Worm (Caenorhabditis elegans) whole organism, late embryonic: ENCODE data around the gene nhr-183.

Experiments
- F13H6.1 ChIP-seq: sonication (generic microtip); optimal IDR thresholded peaks from 2 replicates; lab custom pipeline; 2016; ENCODE audit warnings: missing genetic modification characterization, missing compliant biosample characterization
- Y22D7AL.16 ChIP-seq: sonication (generic microtip); optimal IDR thresholded peaks from 2 replicates; lab custom pipeline; 2016; ENCODE audit warnings: missing genetic modification characterization, missing compliant biosample characterization
- ahr-1 ChIP-seq: sonication (generic microtip); optimal IDR thresholded peaks from 2 replicates; lab custom pipeline; 2016; ENCODE audit warnings: missing genetic modification characterization, missing compliant biosample characterization
- ceh-19 ChIP-seq: fragments of 200-800 bp; sonication (Bioruptor generic); optimal IDR thresholded peaks from 2 replicates; lab custom pipeline; 2018; ENCODE audit warnings: mild to moderate bottlenecking, missing genetic modification characterization, missing compliant biosample characterization
- ceh-2 ChIP-seq: sonication (generic microtip); optimal IDR thresholded peaks from 2 replicates; lab custom pipeline; 2016; ENCODE audit warnings: missing genotype, missing genetic modification characterization, missing compliant biosample characterization
- ceh-30 ChIP-seq: fragments of 150-350 bp; optimal IDR thresholded peaks from 2 replicates; lab custom pipeline; 2014; ENCODE audit warnings: missing biosample characterization, missing genetic modification characterization
- ceh-31 ChIP-seq: sonication (generic microtip); optimal IDR thresholded peaks from 2 replicates; lab custom pipeline; 2016; ENCODE audit warnings: missing genetic modification characterization, missing compliant biosample characterization
- ceh-34 ChIP-seq: sonication (generic microtip); optimal IDR thresholded peaks from 2 replicates; lab custom pipeline; 2016; ENCODE audit warnings: mild to moderate bottlenecking, missing genetic modification characterization, missing compliant biosample characterization
- ceh-48 ChIP-seq: sonication (generic microtip); optimal IDR thresholded peaks from 2 replicates; lab custom pipeline; 2016; ENCODE audit warnings: missing genetic modification characterization, inconsistent platforms, missing compliant biosample characterization
- ceh-9 ChIP-seq: sonication (generic microtip); optimal IDR thresholded peaks from 2 replicates; lab custom pipeline; 2016; ENCODE audit warnings: mild to moderate bottlenecking, missing genetic modification characterization, inconsistent platforms, missing compliant biosample characterization
- dmd-4 ChIP-seq: sonication (generic microtip); optimal IDR thresholded peaks from 2 replicates; lab custom pipeline; 2016; ENCODE audit warnings: borderline replicate concordance, missing genetic modification characterization, missing compliant biosample characterization
- dve-1 ChIP-seq: sonication (generic microtip); optimal IDR thresholded peaks from 2 replicates; lab custom pipeline; 2017; ENCODE audit warnings: antibody characterized with exemption, mild to moderate bottlenecking, missing genetic modification characterization, missing compliant biosample characterization
- elt-2 ChIP-seq: sonication (generic microtip); optimal IDR thresholded peaks from 2 replicates; lab custom pipeline; 2016; ENCODE audit warnings: missing genetic modification reagents, missing genetic modification characterization, missing compliant biosample characterization
- elt-4 ChIP-seq: sonication (generic microtip); optimal IDR thresholded peaks from 2 replicates; lab custom pipeline; 2016; ENCODE audit warnings: missing genetic modification characterization, missing compliant biosample characterization
- ets-4 ChIP-seq: sonication (generic microtip); optimal IDR thresholded peaks from 2 replicates; lab custom pipeline; 2016; ENCODE audit warnings: missing genetic modification characterization, missing compliant biosample characterization
- fax-1 ChIP-seq: sonication (generic microtip); optimal IDR thresholded peaks from 2 replicates; lab custom pipeline; 2016; ENCODE audit warnings: missing genotype, missing genetic modification characterization, missing compliant biosample characterization
- fkh-10 ChIP-seq: fragments of 150-350 bp; optimal IDR thresholded peaks from 2 replicates; lab custom pipeline; 2014; ENCODE audit warnings: missing biosample characterization, missing genetic modification reagents, missing genetic modification characterization
- fkh-6 ChIP-seq: sonication (generic microtip); optimal IDR thresholded peaks from 2 replicates; lab custom pipeline; 2016; ENCODE audit warnings: missing genetic modification characterization, missing compliant biosample characterization
- hlh-13 ChIP-seq: fragments of 200-800 bp; sonication (Bioruptor generic); optimal IDR thresholded peaks from 2 replicates; lab custom pipeline; 2018; ENCODE audit warnings: mild to moderate bottlenecking, missing genetic modification characterization, missing compliant biosample characterization
- hlh-15 ChIP-seq: sonication (generic microtip); optimal IDR thresholded peaks from 2 replicates; lab custom pipeline; 2016; ENCODE audit warnings: missing genetic modification characterization, missing compliant biosample characterization
- hlh-8 ChIP-seq: sonication (generic microtip); optimal IDR thresholded peaks from 2 replicates; lab custom pipeline; 2016; ENCODE audit warnings: missing genotype, missing genetic modification characterization, missing compliant biosample characterization
- lim-6 ChIP-seq: sonication (generic microtip); optimal IDR thresholded peaks from 2 replicates; lab custom pipeline; 2016; ENCODE audit warnings: missing genetic modification characterization, missing compliant biosample characterization
- madf-2 ChIP-seq: sonication (generic microtip); optimal IDR thresholded peaks from 2 replicates; lab custom pipeline; 2017; ENCODE audit warnings: missing genetic modification characterization, missing compliant biosample characterization
- nhr-11 ChIP-seq: fragments of 150-350 bp; optimal IDR thresholded peaks from 2 replicates; lab custom pipeline; 2014; ENCODE audit warnings: missing biosample characterization, missing genetic modification characterization
- nhr-232 ChIP-seq: sonication (generic microtip); optimal IDR thresholded peaks from 2 replicates; lab custom pipeline; 2016; ENCODE audit warnings: missing genetic modification characterization, missing compliant biosample characterization
- npax-4 ChIP-seq: sonication (generic microtip); optimal IDR thresholded peaks from 2 replicates; lab custom pipeline; 2016; ENCODE audit warnings: missing genetic modification characterization, missing compliant biosample characterization
- pat-9 ChIP-seq: fragments of 200-800 bp; sonication (Bioruptor generic); optimal IDR thresholded peaks from 2 replicates; lab custom pipeline; 2018; ENCODE audit warnings: mild to moderate bottlenecking, missing genetic modification characterization, moderate library complexity, missing compliant biosample characterization
- pha-2 ChIP-seq: sonication (generic microtip); optimal IDR thresholded peaks from 2 replicates; lab custom pipeline; 2017; ENCODE audit warnings: mild to moderate bottlenecking, missing genetic modification characterization, missing compliant biosample characterization
- pha-4 ChIP-seq: fragments of 150-350 bp; optimal IDR thresholded peaks from 2 replicates; lab custom pipeline; 2018; ENCODE audit warnings: missing biosample characterization, missing genetic modification reagents, missing genetic modification characterization
- ref-2 ChIP-seq: sonication (generic microtip); optimal IDR thresholded peaks from 2 replicates; lab custom pipeline; 2016; ENCODE audit warnings: missing genetic modification characterization, missing compliant biosample characterization
- sdc-2 ChIP-seq: sonication (generic microtip); optimal IDR thresholded peaks from 2 replicates; lab custom pipeline; 2016; ENCODE audit warnings: missing genotype, missing genetic modification characterization, missing compliant biosample characterization
- sox-4 ChIP-seq: sonication (generic microtip); optimal IDR thresholded peaks from 2 replicates; lab custom pipeline; 2017; ENCODE audit warnings: mild to moderate bottlenecking, missing genetic modification characterization, inconsistent platforms, missing compliant biosample characterization
- syd-9 ChIP-seq: sonication (generic microtip); optimal IDR thresholded peaks from 2 replicates; lab custom pipeline; 2016; ENCODE audit warnings: mild to moderate bottlenecking, missing genetic modification characterization, moderate library complexity, missing compliant biosample characterization
- ttx-3 ChIP-seq: sonication (generic microtip); optimal IDR thresholded peaks from 2 replicates; lab custom pipeline; 2016; ENCODE audit warnings: missing genetic modification reagents, missing genetic modification characterization, missing compliant biosample characterization
- unc-3 ChIP-seq, 2 experiments: fragments of 200-800 bp in 1 of 2; sonication (Bioruptor generic) in 1 of 2; sonication (generic microtip) in 1 of 2; conservative IDR thresholded peaks in 1 of 2; optimal IDR thresholded peaks in 1 of 2; 2 replicates each; pipeline versions ENCODE4 v1.3.6 to Lab custom; 2016 to 2022; ENCODE audit warnings: missing compliant biosample characterization in 2 of 2, missing genetic modification characterization in 2 of 2, missing genetic modification reagents in 1 of 2
- unc-42 ChIP-seq: sonication (generic microtip); optimal IDR thresholded peaks from 2 replicates; lab custom pipeline; 2016; ENCODE audit warnings: missing genotype, missing genetic modification characterization, missing compliant biosample characterization
- unc-86 ChIP-seq: sonication (generic microtip); optimal IDR thresholded peaks from 2 replicates; lab custom pipeline; 2016; ENCODE audit warnings: missing genetic modification characterization, missing compliant biosample characterization

nhr-183 gene

DNA sequence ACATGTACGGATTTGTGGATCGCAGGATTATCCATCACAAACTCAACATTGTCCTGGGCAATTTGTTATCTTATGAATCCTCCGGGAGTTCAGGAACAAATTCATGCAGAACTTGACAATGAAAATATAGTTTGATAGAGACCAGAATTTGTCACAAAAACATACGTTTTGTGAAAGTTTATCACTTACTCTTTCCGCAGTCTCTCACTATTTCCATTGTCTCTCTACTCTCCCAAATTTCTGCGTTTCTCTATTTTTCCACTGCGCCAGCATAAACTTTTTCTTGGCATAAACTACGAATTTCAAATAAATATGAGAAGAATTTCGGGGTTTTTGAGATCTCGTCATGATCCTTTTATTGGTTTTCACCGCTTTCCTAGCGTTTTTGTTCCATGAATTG lies 21.8 kb downstream of the nhr-183 start, which contains the start of gene cyp-33C3:
TSS of gene cyp-33C3 (plus strand) at position 149 of the 400 bp plus-strand sequence.
- TF ChIP-seq fkh-10 (GFP tag; lab: Kevin White, UChicago): no peak
- no peak for TF ChIP-seq ceh-2 (tag; lab: Kevin White, UChicago)
- no peak for TF ChIP-seq sdc-2
- TF ChIP-seq ceh-48: no peak
- TF ChIP-seq ceh-9: no peak
- no peak for TF ChIP-seq Y22D7AL.16
- TF ChIP-seq hlh-15 (tag; lab: Kevin White, UChicago): no peak
- no peak for TF ChIP-seq ceh-30 (tag; lab: Kevin White, UChicago)
- TF ChIP-seq, all 69 proteins: peak for 0

DNA sequence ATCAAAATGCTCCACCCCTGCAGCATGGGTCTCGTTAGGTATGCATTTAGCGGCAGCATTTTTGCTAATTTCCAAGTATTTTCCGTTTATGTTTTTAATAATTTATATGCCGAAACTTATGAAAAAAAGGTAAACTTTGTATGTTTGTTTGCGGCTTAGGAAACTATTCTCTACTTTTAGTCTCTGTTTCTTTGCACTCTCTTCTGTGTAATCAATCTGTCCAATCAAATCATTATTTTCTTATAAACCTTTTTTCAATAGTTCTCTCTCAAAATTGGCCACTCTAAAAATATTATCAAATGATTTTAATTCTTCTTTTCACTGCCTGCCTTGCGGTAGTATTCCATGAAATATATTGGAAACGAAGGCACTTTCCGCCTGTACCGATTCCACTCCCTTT lies 26.4 kb downstream of the nhr-183 start:
- TF ChIP-seq elt-2 (tag; lab: Kevin White, UChicago) (no peak), ahr-1 (tag; lab: Kevin White, UChicago) (no peak), nhr-11 (no peak), ets-4 (tag; lab: Kevin White, UChicago) (no peak), pat-9 (tag; lab: Kevin White, UChicago) (no peak), hlh-15 (tag; lab: Kevin White, UChicago) (no peak), pha-4 (no peak), ceh-19 (no peak), ttx-3 (no peak), ref-2 (tag; lab: Kevin White, UChicago) (no peak), hlh-13 (GFP tag; lab: Kevin White, UChicago) (no peak), unc-86 (no peak), hlh-8 (tag; lab: Kevin White, UChicago) (no peak), lim-6 (tag; lab: Kevin White, UChicago) (no peak), madf-2 (no peak), npax-4 (no peak), dve-1 (tag; lab: Kevin White, UChicago) (no peak), ceh-34 (no peak)

DNA sequence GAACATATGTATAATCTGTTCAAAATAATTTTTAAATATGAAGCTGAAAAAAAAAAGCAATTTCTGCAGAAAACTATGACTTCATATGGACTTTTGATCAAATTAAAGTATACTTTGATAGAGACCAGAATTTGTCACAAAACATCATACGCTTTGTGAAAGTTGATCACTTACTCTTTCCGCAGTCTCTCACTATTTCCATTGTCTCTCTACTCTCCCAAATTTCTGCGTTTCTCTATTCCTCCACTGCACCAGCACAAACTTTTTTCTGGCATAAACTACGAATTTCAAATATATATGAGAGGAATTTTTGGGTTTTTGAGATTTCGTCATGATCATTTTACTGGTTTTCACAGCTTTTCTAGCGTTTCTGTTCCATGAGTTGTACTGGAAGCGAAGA lies 28.6 kb downstream of the nhr-183 start, which contains the start of gene cyp-33C4:
TSS of gene cyp-33C4 (plus strand) at position 293 of the 400 bp plus-strand sequence.
- no peak for TF ChIP-seq ceh-34
- TF ChIP-seq elt-2 (tag; lab: Kevin White, UChicago): no peak
- TF ChIP-seq ceh-31: no peak
- TF ChIP-seq sox-4: no peak
- no peak for TF ChIP-seq ceh-9

DNA sequence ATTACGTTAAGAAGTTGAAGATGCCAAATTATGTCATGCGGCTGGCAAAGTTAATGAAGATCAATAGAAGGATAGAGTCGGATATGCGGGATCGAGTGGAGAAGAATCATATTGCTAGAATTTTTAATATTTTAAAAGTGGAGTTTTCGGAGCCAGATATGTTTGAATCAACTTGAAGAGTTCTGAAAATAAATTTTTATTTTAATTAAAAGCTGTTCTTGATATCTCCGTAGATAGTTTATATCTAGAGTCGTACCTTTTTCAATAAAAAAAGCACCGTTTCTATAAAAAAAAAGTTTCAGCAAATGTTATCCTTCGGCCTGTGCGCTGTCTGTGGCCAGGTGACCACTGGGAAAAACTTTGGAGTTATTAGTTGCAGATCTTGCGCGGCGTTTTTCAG lies 31.3 kb downstream of the nhr-183 start, which contains the start of gene nhr-96:
TSS of gene nhr-96 (plus strand) at position 301 of the 400 bp plus-strand sequence.
- TF ChIP-seq fax-1 (tag; lab: Kevin White, UChicago): no peak
- TF ChIP-seq ceh-19: no peak
- no peak for TF ChIP-seq syd-9 (tag; lab: Kevin White, UChicago)
- no peak for TF ChIP-seq npax-4
- no peak for TF ChIP-seq nhr-232
- no peak for TF ChIP-seq unc-3 (GFP tag; conservative IDR thresholded peaks at IDR 0.05; lab: Robert Waterston, UW)
- no peak for TF ChIP-seq unc-3 (tag; optimal IDR thresholded peaks at IDR 0.05; lab: Kevin White, UChicago)
- no peak for TF ChIP-seq ets-4 (tag; lab: Kevin White, UChicago)
- TF ChIP-seq ahr-1 (tag; lab: Kevin White, UChicago): no peak
- TF ChIP-seq ceh-48: no peak
- no peak for TF ChIP-seq elt-4 (tag; lab: Kevin White, UChicago)
- TF ChIP-seq sdc-2: no peak
- no peak for TF ChIP-seq dmd-4
- no peak for TF ChIP-seq nhr-11
- TF ChIP-seq F13H6.1 (tag; lab: Kevin White, UChicago): no peak
- TF ChIP-seq pha-2 (tag; lab: Kevin White, UChicago): no peak
- no peak for TF ChIP-seq fkh-6
- no peak for TF ChIP-seq ref-2 (tag; lab: Kevin White, UChicago)
- TF ChIP-seq elt-2 (tag; lab: Kevin White, UChicago): no peak
- no peak for TF ChIP-seq unc-42 (tag; lab: Kevin White, UChicago)
- TF ChIP-seq, all 69 proteins: peak for 0
